Fruit fly (Drosophila melanogaster) S2 (cell line): ENCODE measurements around the gene CG13069.

Source experiments
- CG8478 ChIP-seq: fragments of >200 bp; optimal IDR thresholded peaks from 2 replicates; lab custom pipeline; 2018
- CTCF ChIP-seq, 2 experiments: fragments of >200 bp; optimal IDR thresholded peaks; 2 replicates each; lab custom pipeline; 2018

CG13069 gene

dm6 chr3L:16265000-16265399 is at the start of gene CG13069, which contains the start of gene CG13051:
CG13069 (plus strand) TSS chr3L:16265385.
CG13051 (minus strand) TSS chr3L:16265100.
- no peak for TF ChIP-seq CTCF (optimal IDR thresholded peaks at IDR 0.05; lab: Kevin White, UChicago)

dm6 chr3L:16215411-16215810 is 49.8 kb upstream of the CG13069 start:
- TF ChIP-seq CTCF (optimal IDR thresholded peaks at IDR 0.05; lab: Kevin White, UChicago) = no peak
- no peak for TF ChIP-seq CG8478 (lab: Kevin White, UChicago)

dm6 chr3L:16215816-16216215 is 49.4 kb upstream of the CG13069 start:
- no peak for TF ChIP-seq CG8478 (lab: Kevin White, UChicago)

- TF ChIP-seq CG8478 (lab: Kevin White, UChicago) = no peak
- TF ChIP-seq CTCF (optimal IDR thresholded peaks at IDR 0.05; lab: Kevin White, UChicago) = no peak
Observed at dm6 chr3L:16217203-16217602, 48.0 kb upstream of the CG13069 start, which contains the start of gene CG13073. CG13073 (minus strand) TSS chr3L:16217303.

dm6 chr3L:16217935-16218334 is 47.2 kb upstream of the CG13069 start:
- TF ChIP-seq CTCF (optimal IDR thresholded peaks at IDR 0.05; lab: Kevin White, UChicago) = no peak
- TF ChIP-seq CG8478 (lab: Kevin White, UChicago) = no peak

dm6 chr3L:16221278-16221677 is 43.9 kb upstream of the CG13069 start:
- TF ChIP-seq CTCF (optimal IDR thresholded peaks at IDR 0.05; lab: Kevin White, UChicago) = no peak
- no peak for TF ChIP-seq CG8478 (lab: Kevin White, UChicago)

- TF ChIP-seq CG8478 (lab: Kevin White, UChicago) (no peak), CTCF (optimal IDR thresholded peaks at IDR 0.05; lab: Kevin White, UChicago) (no peak)
Observed at dm6 chr3L:16221800-16222199, 43.4 kb upstream of the CG13069 start.

dm6 chr3L:16225175-16225574 is 40.0 kb upstream of the CG13069 start:
- no peak for TF ChIP-seq CG8478 (lab: Kevin White, UChicago)
- TF ChIP-seq CTCF (optimal IDR thresholded peaks at IDR 0.05; lab: Kevin White, UChicago) = no peak

- no peak for TF ChIP-seq CG8478 (lab: Kevin White, UChicago)
- TF ChIP-seq CTCF (optimal IDR thresholded peaks at IDR 0.05; lab: Kevin White, UChicago) = no peak
Observed at dm6 chr3L:16228659-16229205, 36.5 kb upstream of the CG13069 start, which contains the start of gene Tmx3. Tmx3 (plus strand) TSS chr3L:16229100.

dm6 chr3L:16231857-16232256 is 33.3 kb upstream of the CG13069 start, which contains the start of the genes PDCD-5 and MED10:
PDCD-5 (minus strand) TSS chr3L:16232038.
MED10 (plus strand) TSS chr3L:16232084.
- no peak for TF ChIP-seq CG8478 (lab: Kevin White, UChicago)
- peak in 1 of 2 experiments; percentile 40 for TF ChIP-seq CTCF (optimal IDR thresholded peaks at IDR 0.05; lab: Kevin White, UChicago)

dm6 chr3L:16232924-16233323 is 32.3 kb upstream of the CG13069 start, which contains the start of gene Hsc20:
Hsc20 (plus strand) TSS chr3L:16233127.
- TF ChIP-seq CG8478 (lab: Kevin White, UChicago) (no peak), CTCF (optimal IDR thresholded peaks at IDR 0.05; lab: Kevin White, UChicago) (no peak)

- TF ChIP-seq CTCF (optimal IDR thresholded peaks at IDR 0.05; lab: Kevin White, UChicago) (no peak), CG8478 (lab: Kevin White, UChicago) (no peak)
Observed at dm6 chr3L:16233850-16234494, 31.2 kb upstream of the CG13069 start.

- TF ChIP-seq CTCF (optimal IDR thresholded peaks at IDR 0.05; lab: Kevin White, UChicago) (no peak), CG8478 (lab: Kevin White, UChicago) (no peak)
Observed at dm6 chr3L:16241296-16241695, 23.9 kb upstream of the CG13069 start.

- TF ChIP-seq CG8478 (lab: Kevin White, UChicago) = no peak
- TF ChIP-seq CTCF (optimal IDR thresholded peaks at IDR 0.05; lab: Kevin White, UChicago) = no peak
Observed at dm6 chr3L:16252255-16252654, 12.9 kb upstream of the CG13069 start, which contains the start of gene CG13055. CG13055 (minus strand) TSS chr3L:16252355.

- TF ChIP-seq CTCF (optimal IDR thresholded peaks at IDR 0.05; lab: Kevin White, UChicago) = no peak
- no peak for TF ChIP-seq CG8478 (lab: Kevin White, UChicago)
Observed at dm6 chr3L:16257118-16257627, 8.0 kb upstream of the CG13069 start, which contains the start of gene CG13054. CG13054 (minus strand) TSS chr3L:16257191.
